Worm (Caenorhabditis elegans): ENCODE data around the gene ZC302.3.
A peak's percentile ranks its signal among the peaks of the same experiment; 100 is the strongest.

ZC302.3 gene

ce11 chrV:10723181-10723580 lies 18.1 kb downstream of the ZC302.3 start (continued):
- TF ChIP-seq unc-39 (tag; optimal IDR thresholded peaks at IDR 0.05) (no peak), Y55F3AM.14 (GFP tag; optimal IDR thresholded peaks at IDR 0.05) (no peak), mdl-1 (tag; optimal IDR thresholded peaks at IDR 0.05) (peak; percentile 14 to 19), nhr-10 (tag; optimal IDR thresholded peaks at IDR 0.05) (no peak), unc-55 (GFP tag; optimal IDR thresholded peaks at IDR 0.05) (peak; percentile 37), fos-1 (tag; optimal IDR thresholded peaks at IDR 0.05) (no peak), nhr-6 (tag; optimal IDR thresholded peaks at IDR 0.05) (no peak), aly-2 (tag; optimal IDR thresholded peaks at IDR 0.05) (no peak), nhr-25 (tag; optimal IDR thresholded peaks at IDR 0.05) (no peak), F13H6.1 (tag; optimal IDR thresholded peaks at IDR 0.05) (peak; percentile 2), R02D3.7 (tag; optimal IDR thresholded peaks at IDR 0.05) (no peak), dmd-4 (tag; optimal IDR thresholded peaks at IDR 0.05) (no peak), gmeb-1 (tag; optimal IDR thresholded peaks at IDR 0.05) (no peak), nhr-77 (tag; optimal IDR thresholded peaks at IDR 0.05) (no peak), lin-39 (tag; optimal IDR thresholded peaks at IDR 0.05) (no peak), elt-3 (tag; optimal IDR thresholded peaks at IDR 0.05) (no peak), ZK546.5 (tag; optimal IDR thresholded peaks at IDR 0.05) (no peak), nhr-23 (tag; optimal IDR thresholded peaks at IDR 0.05) (no peak), ztf-1 (GFP tag; conservative IDR thresholded peaks at IDR 0.05) (no peak), sem-4 (tag; optimal IDR thresholded peaks at IDR 0.05) (no peak), sma-3 (GFP tag; optimal IDR thresholded peaks at IDR 0.05) (no peak)

DNA sequence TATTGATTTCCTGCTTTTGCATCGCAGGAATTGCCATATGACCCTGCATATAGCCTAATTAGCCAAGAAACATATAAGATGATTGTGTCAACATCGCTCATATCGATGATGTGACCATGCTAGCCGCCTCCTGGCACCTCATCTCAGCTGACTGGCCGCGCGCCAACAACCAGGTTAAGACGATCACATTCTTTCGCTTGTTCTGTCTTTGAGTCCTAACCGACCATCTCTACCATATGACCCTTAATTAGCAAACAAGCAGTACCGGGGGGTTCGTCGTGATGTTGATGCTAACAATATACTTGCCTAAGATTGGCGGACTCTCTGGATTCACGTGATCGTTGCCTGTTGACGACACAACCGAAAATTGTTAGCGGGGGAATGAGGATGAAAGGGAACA lies 18.7 kb downstream of the ZC302.3 start:
- TF ChIP-seq nhr-237 (tag; optimal IDR thresholded peaks at IDR 0.05) = no peak
- peak; percentile 59 for TF ChIP-seq nhr-25 (tag; optimal IDR thresholded peaks at IDR 0.05)
- peak; percentile 40 for TF ChIP-seq sma-9 (GFP tag; optimal IDR thresholded peaks at IDR 0.05)
- TF ChIP-seq sma-9 (tag; optimal IDR thresholded peaks at IDR 0.05) = no peak
- TF ChIP-seq nhr-129 (tag; optimal IDR thresholded peaks at IDR 0.05) = peak; percentile 42
- TF ChIP-seq ztf-4 (tag; optimal IDR thresholded peaks at IDR 0.05) = no peak

ce11 chrV:10721912-10722426 lies 19.3 kb downstream of the ZC302.3 start:
- TF ChIP-seq ztf-4 (tag; optimal IDR thresholded peaks at IDR 0.05) (no peak), mbf-1 (tag; optimal IDR thresholded peaks at IDR 0.05) (no peak), ztf-1 (GFP tag; conservative IDR thresholded peaks at IDR 0.05) (no peak), mab-5 (tag; optimal IDR thresholded peaks at IDR 0.05) (no peak), egl-27 (tag; optimal IDR thresholded peaks at IDR 0.05) (peak; percentile 13), snpc-4 (tag; optimal IDR thresholded peaks at IDR 0.05) (no peak), blmp-1 (tag; optimal IDR thresholded peaks at IDR 0.05; ENCODE audit: insufficient read depth) (peak; percentile 90), elt-1 (tag; optimal IDR thresholded peaks at IDR 0.05) (no peak), fos-1 (tag; optimal IDR thresholded peaks at IDR 0.05) (peak; percentile 23), ztf-11 (tag; optimal IDR thresholded peaks at IDR 0.05) (no peak), unc-55 (GFP tag; optimal IDR thresholded peaks at IDR 0.05) (peak; percentile 32), unc-62 (GFP tag; optimal IDR thresholded peaks at IDR 0.05) (no peak), alr-1 (tag; optimal IDR thresholded peaks at IDR 0.05) (no peak), ama-1 (optimal IDR thresholded peaks at IDR 0.05) (no peak), dmd-4 (tag; optimal IDR thresholded peaks at IDR 0.05) (no peak), aly-2 (tag; optimal IDR thresholded peaks at IDR 0.05) (no peak), Y55F3AM.14 (GFP tag; optimal IDR thresholded peaks at IDR 0.05) (peak; percentile 65), lin-11 (tag; optimal IDR thresholded peaks at IDR 0.05) (peak; percentile 32), lin-13 (GFP tag; optimal IDR thresholded peaks at IDR 0.05) (no peak), mdl-1 (tag; optimal IDR thresholded peaks at IDR 0.05) (peak in 1 of 2 experiments; percentile 47), peb-1 (tag; optimal IDR thresholded peaks at IDR 0.05) (no peak), nhr-23 (tag; optimal IDR thresholded peaks at IDR 0.05) (no peak), nhr-77 (tag; optimal IDR thresholded peaks at IDR 0.05) (no peak), ceh-82 (tag; optimal IDR thresholded peaks at IDR 0.05) (no peak), nhr-21 (tag; optimal IDR thresholded peaks at IDR 0.05) (no peak), nhr-129 (tag; optimal IDR thresholded peaks at IDR 0.05) (peak; percentile 29), sem-4 (tag; optimal IDR thresholded peaks at IDR 0.05) (peak; percentile 70), nhr-25 (tag; optimal IDR thresholded peaks at IDR 0.05) (no peak), nhr-10 (tag; optimal IDR thresholded peaks at IDR 0.05) (no peak), ceh-16 (tag; optimal IDR thresholded peaks at IDR 0.05) (no peak), skn-1 (tag; optimal IDR thresholded peaks at IDR 0.05) (no peak), lin-39 (tag; optimal IDR thresholded peaks at IDR 0.05) (no peak), F13H6.1 (tag; optimal IDR thresholded peaks at IDR 0.05) (peak; percentile 51), nhr-11 (tag; optimal IDR thresholded peaks at IDR 0.05) (no peak), sma-3 (GFP tag; optimal IDR thresholded peaks at IDR 0.05) (no peak), elt-3 (tag; optimal IDR thresholded peaks at IDR 0.05) (no peak), nhr-12 (tag; optimal IDR thresholded peaks at IDR 0.05) (no peak), ZK546.5 (tag; optimal IDR thresholded peaks at IDR 0.05) (no peak), R02D3.7 (tag; optimal IDR thresholded peaks at IDR 0.05) (no peak), zag-1 (tag; optimal IDR thresholded peaks at IDR 0.05) (peak; percentile 56), C34F6.9 (tag; optimal IDR thresholded peaks at IDR 0.05) (peak; percentile 55), sma-9 (GFP tag; optimal IDR thresholded peaks at IDR 0.05) (peak; percentile 88), sma-9 (tag; optimal IDR thresholded peaks at IDR 0.05) (no peak), nhr-6 (tag; optimal IDR thresholded peaks at IDR 0.05) (no peak), crh-2 (tag; optimal IDR thresholded peaks at IDR 0.05) (peak; percentile 8), unc-39 (tag; optimal IDR thresholded peaks at IDR 0.05) (no peak)

Data from whole organism, L2 larva.